Fruit fly (Drosophila melanogaster) Kc167 (cell line): Measurements from ENCODE around the gene CG17562.

Experiments used
- Sin3A ChIP-seq: fragments of >200 bp; optimal IDR thresholded peaks from 2 replicates; lab custom pipeline; 2018; ENCODE audit warnings: missing external identifiers
- psq ChIP-seq: fragments of >200 bp; optimal IDR thresholded peaks from 2 replicates; lab custom pipeline; 2017; ENCODE audit warnings: missing external identifiers
- ttk ChIP-seq: sonication (Bioruptor generic); optimal IDR thresholded peaks from 2 replicates; lab custom pipeline; 2017; ENCODE audit warnings: missing external identifiers

- TF ChIP-seq ttk (lab: Kevin White, UChicago): no peak
- TF ChIP-seq psq: no peak
- no peak for TF ChIP-seq Sin3A (lab: Kevin White, UChicago)
Measured at dm6 chr3R:16650950-16651349, 35.8 kb downstream of the CG17562 start, which contains the start of gene Mettl4.
